Fruit fly (Drosophila melanogaster) whole organism: ENCODE results near the gene CG33272.

Experiments used
- CG8478 ChIP-seq: fragments of >200 bp; optimal IDR thresholded peaks from 2 replicates; lab custom pipeline; 2018; ENCODE audit warnings: inconsistent platforms
- Dll ChIP-seq: fragments of >200 bp; optimal IDR thresholded peaks from 2 replicates; lab custom pipeline; 2017
- EcR ChIP-seq, 2 experiments: fragments of >200 bp; optimal IDR thresholded peaks; 2 replicates each; lab custom pipeline; 2017; ENCODE audit warnings: missing biosample characterization in 2 of 2, missing genetic modification characterization in 2 of 2, missing genetic modification reagents in 2 of 2
- pan ChIP-seq: fragments of >200 bp; optimal IDR thresholded peaks from 2 replicates; lab custom pipeline; 2017
- psq ChIP-seq: fragments of >200 bp; optimal IDR thresholded peaks from 2 replicates; lab custom pipeline; 2017
- usp ChIP-seq: fragments of >200 bp; optimal IDR thresholded peaks from 2 replicates; lab custom pipeline; 2017; ENCODE audit warnings: missing biosample characterization, missing genetic modification characterization, mixed read lengths

CG33272 gene

dm6 chr3L:11549432-11549831 is 39.0 kb upstream of the CG33272 start:
- TF ChIP-seq EcR (GFP tag; optimal IDR thresholded peaks at IDR 0.05; lab: Kevin White, UChicago): no peak
- no peak for TF ChIP-seq pan (lab: Kevin White, UChicago)
- no peak for TF ChIP-seq psq (lab: Kevin White, UChicago)
- TF ChIP-seq usp: no peak
- TF ChIP-seq CG8478 (lab: Kevin White, UChicago): no peak
- TF ChIP-seq Dll: no peak

- TF ChIP-seq CG8478 (lab: Kevin White, UChicago) (no peak), Dll (no peak), usp (no peak), EcR (GFP tag; optimal IDR thresholded peaks at IDR 0.05; lab: Kevin White, UChicago) (no peak), pan (lab: Kevin White, UChicago) (no peak), psq (lab: Kevin White, UChicago) (no peak)
These were observed 37.6 kb upstream of the CG33272 start for dm6 chr3L:11548009-11548408.

dm6 chr3L:11547302-11547994 is 37.1 kb upstream of the CG33272 start:
- no peak for TF ChIP-seq CG8478 (lab: Kevin White, UChicago)
- TF ChIP-seq pan (lab: Kevin White, UChicago): no peak
- no peak for TF ChIP-seq Dll
- TF ChIP-seq psq (lab: Kevin White, UChicago): no peak
- no peak for TF ChIP-seq EcR (GFP tag; optimal IDR thresholded peaks at IDR 0.05; lab: Kevin White, UChicago)
- no peak for TF ChIP-seq usp

dm6 chr3L:11543681-11544299 is 33.4 kb upstream of the CG33272 start:
- TF ChIP-seq usp: no peak
- no peak for TF ChIP-seq Dll
- TF ChIP-seq pan (lab: Kevin White, UChicago): no peak
- TF ChIP-seq psq (lab: Kevin White, UChicago): no peak
- TF ChIP-seq CG8478 (lab: Kevin White, UChicago): no peak
- TF ChIP-seq EcR (GFP tag; optimal IDR thresholded peaks at IDR 0.05; lab: Kevin White, UChicago): no peak

dm6 chr3L:11542948-11543347 is 32.6 kb upstream of the CG33272 start:
- TF ChIP-seq CG8478 (lab: Kevin White, UChicago): no peak
- no peak for TF ChIP-seq psq (lab: Kevin White, UChicago)
- no peak for TF ChIP-seq EcR (GFP tag; optimal IDR thresholded peaks at IDR 0.05; lab: Kevin White, UChicago)
- no peak for TF ChIP-seq pan (lab: Kevin White, UChicago)
- TF ChIP-seq usp: no peak
- no peak for TF ChIP-seq Dll

dm6 chr3L:11542437-11542836 is 32.0 kb upstream of the CG33272 start:
- TF ChIP-seq usp: no peak
- TF ChIP-seq CG8478 (lab: Kevin White, UChicago): no peak
- TF ChIP-seq Dll: no peak
- TF ChIP-seq psq (lab: Kevin White, UChicago): no peak
- TF ChIP-seq pan (lab: Kevin White, UChicago): no peak
- TF ChIP-seq EcR (GFP tag; optimal IDR thresholded peaks at IDR 0.05; lab: Kevin White, UChicago): no peak

dm6 chr3L:11540330-11540702 is 29.9 kb upstream of the CG33272 start:
- TF ChIP-seq psq (lab: Kevin White, UChicago) (no peak), Dll (no peak), CG8478 (lab: Kevin White, UChicago) (no peak), pan (lab: Kevin White, UChicago) (no peak)

dm6 chr3L:11539511-11540329 is 29.3 kb upstream of the CG33272 start:
- no peak for TF ChIP-seq psq (lab: Kevin White, UChicago)
- no peak for TF ChIP-seq CG8478 (lab: Kevin White, UChicago)
- no peak for TF ChIP-seq Dll
- TF ChIP-seq EcR (GFP tag; optimal IDR thresholded peaks at IDR 0.05; lab: Kevin White, UChicago): no peak
- no peak for TF ChIP-seq usp
- TF ChIP-seq pan (lab: Kevin White, UChicago): no peak

dm6 chr3L:11536767-11537419 is 26.5 kb upstream of the CG33272 start:
- TF ChIP-seq usp: no peak
- no peak for TF ChIP-seq Dll
- no peak for TF ChIP-seq psq (lab: Kevin White, UChicago)
- TF ChIP-seq pan (lab: Kevin White, UChicago): no peak
- no peak for TF ChIP-seq EcR (GFP tag; optimal IDR thresholded peaks at IDR 0.05; lab: Kevin White, UChicago)

dm6 chr3L:11536132-11536531 is 25.7 kb upstream of the CG33272 start:
- TF ChIP-seq CG8478 (lab: Kevin White, UChicago): no peak
- TF ChIP-seq EcR (GFP tag; optimal IDR thresholded peaks at IDR 0.05; lab: Kevin White, UChicago): no peak
- TF ChIP-seq usp: no peak
- no peak for TF ChIP-seq Dll
- no peak for TF ChIP-seq psq (lab: Kevin White, UChicago)
- TF ChIP-seq pan (lab: Kevin White, UChicago): no peak

dm6 chr3L:11534391-11535246 is 24.2 kb upstream of the CG33272 start:
- no peak for TF ChIP-seq pan (lab: Kevin White, UChicago)
- TF ChIP-seq Dll: no peak
- TF ChIP-seq CG8478 (lab: Kevin White, UChicago): no peak
- TF ChIP-seq EcR (GFP tag; optimal IDR thresholded peaks at IDR 0.05; lab: Kevin White, UChicago): no peak
- TF ChIP-seq psq (lab: Kevin White, UChicago): no peak
- TF ChIP-seq usp: no peak
